Worm (Caenorhabditis elegans) whole organism, mixed stage, embryonic: Measurements from ENCODE around the gene T10D4.19.

Experiments
- M03D4.4 ChIP-seq: sonication (generic microtip); optimal IDR thresholded peaks from 2 replicates; lab custom pipeline; 2017; ENCODE audit warnings: mild to moderate bottlenecking, missing genetic modification characterization, missing compliant biosample characterization
- blmp-1 ChIP-seq: fragments of 150-350 bp; optimal IDR thresholded peaks from 2 replicates; lab custom pipeline; 2014; ENCODE audit warnings: missing biosample characterization, missing genetic modification characterization
- ceh-39 ChIP-seq: fragments of 150-350 bp; optimal IDR thresholded peaks from 2 replicates; lab custom pipeline; 2014; ENCODE audit warnings: missing biosample characterization, missing genetic modification characterization
- ceh-43 ChIP-seq: fragments of 200-800 bp; sonication (Bioruptor generic); optimal IDR thresholded peaks from 2 replicates; lab custom pipeline; 2018; ENCODE audit warnings: mild to moderate bottlenecking, missing genetic modification characterization, moderate library complexity, missing compliant biosample characterization
- ceh-83 ChIP-seq: fragments of 200-800 bp; sonication (Bioruptor generic); optimal IDR thresholded peaks from 2 replicates; lab custom pipeline; 2018; ENCODE audit warnings: mild to moderate bottlenecking, missing genetic modification characterization, missing compliant biosample characterization
- ces-1 ChIP-seq: fragments of 150-350 bp; optimal IDR thresholded peaks from 2 replicates; lab custom pipeline; 2014; ENCODE audit warnings: missing biosample characterization, missing genetic modification reagents, missing genetic modification characterization
- cnd-1 ChIP-seq: fragments of 200-800 bp; sonication (Bioruptor generic); optimal IDR thresholded peaks from 2 replicates; lab custom pipeline; 2018; ENCODE audit warnings: mild to moderate bottlenecking, missing genetic modification characterization, missing compliant biosample characterization
- drap-1 ChIP-seq: fragments of 200-800 bp; sonication (Bioruptor generic); optimal IDR thresholded peaks from 3 replicates; lab custom pipeline; 2018; ENCODE audit warnings: mild to moderate bottlenecking, missing genetic modification characterization, missing compliant biosample characterization
- elt-1 ChIP-seq: sonication (generic microtip); optimal IDR thresholded peaks from 2 replicates; lab custom pipeline; 2017; ENCODE audit warnings: missing genetic modification characterization, mild to moderate bottlenecking, missing compliant biosample characterization, antibody characterized with exemption, moderate library complexity, borderline replicate concordance; ENCODE audit not compliant: insufficient read depth
- elt-3 ChIP-seq: fragments of 150-350 bp; optimal IDR thresholded peaks from 2 replicates; lab custom pipeline; 2014; ENCODE audit warnings: missing biosample characterization, missing genetic modification characterization
- flh-1 ChIP-seq: fragments of 200-800 bp; sonication (Bioruptor generic); optimal IDR thresholded peaks from 2 replicates; lab custom pipeline; 2018; ENCODE audit warnings: mild to moderate bottlenecking, missing genetic modification characterization, moderate library complexity, missing compliant biosample characterization
- ham-2 ChIP-seq: fragments of 200-800 bp; sonication (Bioruptor generic); optimal IDR thresholded peaks from 2 replicates; lab custom pipeline; 2018; ENCODE audit warnings: mild to moderate bottlenecking, missing genetic modification characterization, missing compliant biosample characterization
- lin-13 ChIP-seq: fragments of 150-350 bp; optimal IDR thresholded peaks from 2 replicates; lab custom pipeline; 2014; ENCODE audit warnings: missing biosample characterization, missing genetic modification characterization
- lin-32 ChIP-seq: fragments of 200-800 bp; sonication (Bioruptor generic); optimal IDR thresholded peaks from 2 replicates; lab custom pipeline; 2018; ENCODE audit warnings: mild to moderate bottlenecking, missing genetic modification characterization, missing compliant biosample characterization
- lsy-2 ChIP-seq: fragments of 150-350 bp; optimal IDR thresholded peaks from 2 replicates; lab custom pipeline; 2014; ENCODE audit warnings: missing biosample characterization, missing genetic modification characterization
- mab-5 ChIP-seq: fragments of 150-350 bp; optimal IDR thresholded peaks from 2 replicates; lab custom pipeline; 2014; ENCODE audit warnings: missing biosample characterization, missing genetic modification characterization
- mep-1 ChIP-seq: fragments of 150-350 bp; optimal IDR thresholded peaks from 2 replicates; lab custom pipeline; 2017; ENCODE audit warnings: missing biosample characterization, missing genetic modification reagents, missing genetic modification characterization, inconsistent platforms
- mls-2 ChIP-seq: sonication (generic microtip); optimal IDR thresholded peaks from 2 replicates; lab custom pipeline; 2016; ENCODE audit warnings: mild to moderate bottlenecking, missing genetic modification characterization, moderate library complexity, missing compliant biosample characterization
- nhr-12 ChIP-seq: fragments of 150-350 bp; optimal IDR thresholded peaks from 2 replicates; lab custom pipeline; 2014; ENCODE audit warnings: missing biosample characterization, missing genetic modification characterization
- nhr-2 ChIP-seq: fragments of 150-350 bp; optimal IDR thresholded peaks from 2 replicates; lab custom pipeline; 2014; ENCODE audit warnings: missing biosample characterization, missing genetic modification characterization
- nhr-28 ChIP-seq: fragments of 150-350 bp; optimal IDR thresholded peaks from 2 replicates; lab custom pipeline; 2014; ENCODE audit warnings: missing biosample characterization, missing genetic modification characterization
- nhr-76 ChIP-seq: sonication (generic microtip); optimal IDR thresholded peaks from 2 replicates; lab custom pipeline; 2017; ENCODE audit warnings: missing biosample characterization, missing genetic modification characterization
- sem-2 ChIP-seq: fragments of 200-800 bp; sonication (Bioruptor generic); optimal IDR thresholded peaks from 2 replicates; lab custom pipeline; 2018; ENCODE audit warnings: mild to moderate bottlenecking, missing genetic modification characterization, missing compliant biosample characterization
- snpc-4 ChIP-seq: fragments of 150-350 bp; optimal IDR thresholded peaks from 2 replicates; lab custom pipeline; 2014; ENCODE audit warnings: missing biosample characterization, missing genetic modification characterization
- sptf-1 ChIP-seq: sonication (generic microtip); optimal IDR thresholded peaks from 2 replicates; lab custom pipeline; 2017; ENCODE audit warnings: mild to moderate bottlenecking, missing genetic modification characterization, moderate library complexity, missing compliant biosample characterization
- unc-120 ChIP-seq: sonication (generic microtip); optimal IDR thresholded peaks from 2 replicates; lab custom pipeline; 2017; ENCODE audit warnings: missing genetic modification characterization, missing compliant biosample characterization; ENCODE audit not compliant: poor library complexity, severe bottlenecking
- unc-62 ChIP-seq: fragments of 150-350 bp; optimal IDR thresholded peaks from 2 replicates; lab custom pipeline; 2014; ENCODE audit warnings: missing biosample characterization, missing genetic modification reagents, missing genetic modification characterization
- zip-8 ChIP-seq: fragments of 150-350 bp; optimal IDR thresholded peaks from 2 replicates; lab custom pipeline; 2014; ENCODE audit warnings: missing biosample characterization, missing genetic modification characterization
- ztf-11 ChIP-seq: fragments of 150-350 bp; optimal IDR thresholded peaks from 2 replicates; lab custom pipeline; 2014; ENCODE audit warnings: missing biosample characterization, missing genetic modification characterization

The T10D4.19 gene

ce11 chrII:3151615-3152014, at the start of gene T10D4.19, which contains the start of gene T10D4.14:
TSS of gene T10D4.19 (plus strand) at chrII:3151918.
TSS of gene T10D4.14 (minus strand) at chrII:3151715.
- no peak for TF ChIP-seq drap-1 (GFP tag; lab: Kevin White, UChicago)
- no peak for TF ChIP-seq lsy-2 (tag; lab: Kevin White, UChicago)
- no peak for TF ChIP-seq ztf-11 (tag; lab: Kevin White, UChicago)
- no peak for TF ChIP-seq mep-1

DNA sequence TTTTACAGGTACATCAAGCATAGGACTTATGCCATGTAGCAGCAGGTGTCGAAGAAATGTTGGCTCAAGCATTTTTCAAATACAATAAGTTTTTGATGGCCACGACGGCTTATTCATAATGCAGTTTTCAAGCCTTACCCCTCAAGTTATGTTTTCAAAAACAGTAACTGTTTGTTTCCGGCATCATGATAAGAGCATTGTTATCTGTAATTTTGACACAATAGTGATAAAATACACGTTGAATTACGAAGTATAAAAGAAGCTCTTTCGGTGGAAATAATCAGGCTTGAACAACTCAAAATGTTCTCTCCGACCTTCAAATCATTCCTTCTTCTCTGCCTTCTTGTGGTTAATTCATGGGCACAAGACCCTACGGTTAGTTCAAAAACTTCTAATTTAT, 49.7 kb upstream of the T10D4.19 start, which contains the start of gene clec-121:
Gene clec-121 (plus strand): TSS at position 301 of the 400 bp plus-strand sequence.
- TF ChIP-seq ceh-39 (tag; lab: Kevin White, UChicago) = no peak
- no peak for TF ChIP-seq flh-1 (GFP tag; lab: Kevin White, UChicago)
- TF ChIP-seq zip-8 (tag; lab: Kevin White, UChicago) = no peak
- no peak for TF ChIP-seq elt-1
- TF ChIP-seq lin-32 (GFP tag; lab: Kevin White, UChicago) = no peak
- TF ChIP-seq drap-1 (GFP tag; lab: Kevin White, UChicago) = no peak
- no peak for TF ChIP-seq ham-2 (GFP tag; lab: Kevin White, UChicago)
- no peak for TF ChIP-seq mab-5 (tag; lab: Kevin White, UChicago)
- TF ChIP-seq cnd-1 (tag; lab: Kevin White, UChicago) = no peak
- TF ChIP-seq lin-13 (tag; lab: Kevin White, UChicago) = no peak
- no peak for TF ChIP-seq ceh-43
- no peak for TF ChIP-seq nhr-12 (tag; lab: Kevin White, UChicago)
- TF ChIP-seq sem-2 (GFP tag; lab: Kevin White, UChicago) = no peak
- TF ChIP-seq nhr-2 (tag; lab: Kevin White, UChicago) = no peak
- TF ChIP-seq ztf-11 (tag; lab: Kevin White, UChicago) = no peak
- no peak for TF ChIP-seq nhr-76 (tag; lab: Kevin White, UChicago)
- TF ChIP-seq M03D4.4 (tag; lab: Kevin White, UChicago) = no peak
- TF ChIP-seq ces-1 (GFP tag; lab: Kevin White, UChicago) = no peak
- no peak for TF ChIP-seq unc-120 (tag; lab: Kevin White, UChicago)
- TF ChIP-seq nhr-28 (tag; lab: Kevin White, UChicago) = no peak

- no peak for TF ChIP-seq nhr-12 (tag; lab: Kevin White, UChicago)
- no peak for TF ChIP-seq snpc-4 (tag; lab: Kevin White, UChicago)
- TF ChIP-seq drap-1 (GFP tag; lab: Kevin White, UChicago) = no peak
- TF ChIP-seq ztf-11 (tag; lab: Kevin White, UChicago) = no peak
- TF ChIP-seq blmp-1 (tag; lab: Kevin White, UChicago) = no peak
- TF ChIP-seq nhr-76 (tag; lab: Kevin White, UChicago) = no peak
- no peak for TF ChIP-seq lin-13 (tag; lab: Kevin White, UChicago)
- no peak for TF ChIP-seq cnd-1 (tag; lab: Kevin White, UChicago)
- TF ChIP-seq mls-2 (tag; lab: Kevin White, UChicago) = no peak
These were observed 46.0 kb upstream of the T10D4.19 start, which contains the start of gene clec-122 for ce11 chrII:3105765-3106164. TSS of gene clec-122 (plus strand) at chrII:3106065.

DNA sequence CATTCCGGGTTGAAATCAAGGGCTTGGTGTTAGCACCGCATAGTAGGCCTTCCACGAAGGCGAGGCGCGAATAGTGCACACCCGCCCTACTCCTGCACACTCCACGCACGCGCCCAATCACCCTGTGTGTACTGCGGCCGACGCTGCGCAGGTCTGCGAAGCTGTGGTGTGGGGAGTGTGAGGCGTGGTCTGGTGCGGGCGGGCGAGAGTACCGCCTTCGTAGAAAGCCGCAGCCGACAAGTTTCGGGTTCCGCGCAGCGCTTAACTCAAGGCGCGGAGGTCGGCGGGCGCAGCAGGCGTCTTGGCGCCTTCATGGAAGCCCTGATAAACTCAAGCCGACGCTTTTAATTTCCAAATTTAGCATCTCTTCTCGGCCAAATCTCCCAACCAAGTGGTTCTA, 43.6 kb upstream of the T10D4.19 start:
- TF ChIP-seq ceh-83 (GFP tag; lab: Kevin White, UChicago) (peak; percentile 43), ceh-39 (tag; lab: Kevin White, UChicago) (no peak), elt-1 (no peak), unc-62 (no peak), mep-1 (no peak)

- TF ChIP-seq nhr-12 (tag; lab: Kevin White, UChicago) = no peak
- TF ChIP-seq elt-3 (tag; lab: Kevin White, UChicago) = no peak
- no peak for TF ChIP-seq sem-2 (GFP tag; lab: Kevin White, UChicago)
- no peak for TF ChIP-seq lin-13 (tag; lab: Kevin White, UChicago)
- TF ChIP-seq snpc-4 (tag; lab: Kevin White, UChicago) = no peak
- no peak for TF ChIP-seq ceh-39 (tag; lab: Kevin White, UChicago)
- TF ChIP-seq blmp-1 (tag; lab: Kevin White, UChicago) = no peak
- no peak for TF ChIP-seq elt-1
- TF ChIP-seq nhr-28 (tag; lab: Kevin White, UChicago) = no peak
- TF ChIP-seq ztf-11 (tag; lab: Kevin White, UChicago) = no peak
- no peak for TF ChIP-seq ces-1 (GFP tag; lab: Kevin White, UChicago)
These were observed 42.2 kb upstream of the T10D4.19 start for ce11 chrII:3109533-3109932.

DNA sequence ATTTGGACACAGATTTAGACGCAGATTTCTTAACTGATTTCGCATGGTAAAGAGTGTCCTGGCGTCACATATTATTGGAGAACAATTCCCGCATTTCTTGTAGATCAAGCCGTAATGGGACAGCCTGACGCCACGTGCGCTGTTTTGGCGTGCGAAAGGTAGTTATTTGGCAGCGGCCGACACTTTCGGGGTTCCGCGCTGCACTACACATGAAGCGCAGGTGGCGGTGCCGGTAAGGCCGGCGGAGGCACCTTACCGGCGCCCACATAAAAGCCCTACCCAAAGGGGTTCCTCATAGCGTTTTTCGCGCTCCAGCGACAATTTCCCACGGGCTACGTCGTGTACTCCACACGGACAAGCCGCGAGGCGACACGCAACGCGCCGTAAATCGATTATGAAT, 41.6 kb upstream of the T10D4.19 start:
- TF ChIP-seq elt-1 (no peak), blmp-1 (tag; lab: Kevin White, UChicago) (no peak), sptf-1 (tag; lab: Kevin White, UChicago) (no peak)
